Fruit fly (Drosophila melanogaster) whole organism, embryonic: ENCODE data around the gene Oatp74D.

Experiments
- ATbp ChIP-seq: fragments of 200-800 bp; sonication (Bioruptor generic); optimal IDR thresholded peaks from 2 replicates; lab custom pipeline; 2017; ENCODE audit warnings: missing biosample characterization, mild to moderate bottlenecking, missing genetic modification characterization, missing genetic modification reagents
- Ada2b ChIP-seq: fragments of 200-800 bp; sonication (Bioruptor generic); IDR thresholded peaks from 2 replicates; pipeline ENCODE4 v1.3.6; 2022; ENCODE audit warnings: missing biosample characterization, missing genetic modification characterization
- CG10267 ChIP-seq: fragments of 200-800 bp; sonication (Bioruptor generic); optimal IDR thresholded peaks from 2 replicates; lab custom pipeline; 2018; ENCODE audit warnings: missing biosample characterization, mild to moderate bottlenecking, missing genetic modification characterization, moderate library complexity
- CG10654 ChIP-seq: fragments of 200-800 bp; sonication (Bioruptor generic); optimal IDR thresholded peaks from 2 replicates; lab custom pipeline; 2016; ENCODE audit warnings: missing biosample characterization, missing genetic modification characterization
- CG11504 ChIP-seq: fragments of 200-800 bp; sonication (Bioruptor generic); optimal IDR thresholded peaks from 3 replicates; lab custom pipeline; 2019; ENCODE audit warnings: missing biosample characterization, mild to moderate bottlenecking, missing genetic modification characterization, moderate library complexity
- CG1233 ChIP-seq: fragments of 200-800 bp; sonication (Bioruptor generic); optimal IDR thresholded peaks from 4 replicates; lab custom pipeline; 2018; ENCODE audit warnings: missing biosample characterization, mild to moderate bottlenecking, missing genetic modification characterization
- CG12769 ChIP-seq: fragments of 200-800 bp; sonication (Bioruptor generic); optimal IDR thresholded peaks from 2 replicates; lab custom pipeline; 2019; ENCODE audit warnings: missing biosample characterization, mild to moderate bottlenecking, missing genetic modification characterization, moderate library complexity
- CG12942 ChIP-seq: fragments of 200-800 bp; sonication (Bioruptor generic); optimal IDR thresholded peaks from 3 replicates; lab custom pipeline; 2016; ENCODE audit warnings: missing biosample characterization, missing genetic modification characterization
- CG13296 ChIP-seq: fragments of 200-800 bp; sonication (Bioruptor generic); optimal IDR thresholded peaks from 3 replicates; lab custom pipeline; 2018; ENCODE audit warnings: missing biosample characterization, mild to moderate bottlenecking, missing genetic modification characterization
- CG14860 ChIP-seq: fragments of 200-800 bp; sonication (Bioruptor generic); IDR thresholded peaks from 3 replicates; pipeline ENCODE4 v1.3.6; 2022; ENCODE audit warnings: missing biosample characterization, missing genetic modification characterization; ENCODE audit not compliant: partially characterized antibody
- CG17361 ChIP-seq: fragments of 200-800 bp; sonication (Bioruptor generic); IDR thresholded peaks from 3 replicates; pipeline ENCODE4 v1.3.6; 2022; ENCODE audit warnings: missing biosample characterization, missing genetic modification characterization
- CG17829 ChIP-seq: fragments of 200-800 bp; optimal IDR thresholded peaks from 2 replicates; lab custom pipeline; 2019; ENCODE audit warnings: missing biosample characterization, mild to moderate bottlenecking, missing genetic modification characterization, moderate library complexity
- CG2120 ChIP-seq: fragments of 200-800 bp; sonication (Bioruptor generic); optimal IDR thresholded peaks from 3 replicates; lab custom pipeline; 2016; ENCODE audit warnings: missing biosample characterization, missing genetic modification characterization
- CG31441 ChIP-seq: fragments of 200-800 bp; sonication (Bioruptor generic); IDR thresholded peaks from 2 replicates; pipeline ENCODE4 v1.3.6; 2022; ENCODE audit warnings: missing biosample characterization, missing genetic modification characterization
- CG3281 ChIP-seq: fragments of 200-800 bp; sonication (Bioruptor generic); optimal IDR thresholded peaks from 3 replicates; lab custom pipeline; 2017; ENCODE audit warnings: missing biosample characterization, mild to moderate bottlenecking, missing genetic modification characterization
- CG5953 ChIP-seq: fragments of 200-800 bp; sonication (Bioruptor generic); IDR thresholded peaks from 2 replicates; pipeline ENCODE4 v1.3.6; 2022; ENCODE audit warnings: missing biosample characterization, missing genetic modification characterization
- CG6689 ChIP-seq: fragments of 200-800 bp; sonication (Bioruptor generic); IDR thresholded peaks from 2 replicates; pipeline ENCODE4 v1.3.6; 2022; ENCODE audit warnings: missing biosample characterization, missing genetic modification characterization
- CG7556 ChIP-seq: fragments of 200-800 bp; sonication (Bioruptor generic); optimal IDR thresholded peaks from 2 replicates; lab custom pipeline; 2017; ENCODE audit warnings: missing biosample characterization, mild to moderate bottlenecking, missing genetic modification characterization
- CG8924 ChIP-seq: fragments of 200-800 bp; optimal IDR thresholded peaks from 3 replicates; lab custom pipeline; 2019; ENCODE audit warnings: missing biosample characterization, mild to moderate bottlenecking, missing genetic modification characterization, moderate library complexity
- CG9609 ChIP-seq: fragments of 200-800 bp; sonication (Bioruptor generic); optimal IDR thresholded peaks from 3 replicates; lab custom pipeline; 2016; ENCODE audit warnings: missing biosample characterization, missing genetic modification characterization
- Dek ChIP-seq: fragments of 200-800 bp; sonication (Bioruptor generic); optimal IDR thresholded peaks from 3 replicates; lab custom pipeline; 2019; ENCODE audit warnings: missing biosample characterization, mild to moderate bottlenecking, missing genetic modification characterization, moderate library complexity
- Dref ChIP-seq: fragments of 200-800 bp; sonication (Bioruptor generic); IDR thresholded peaks from 2 replicates; pipeline ENCODE4 v1.3.6; 2022; ENCODE audit warnings: missing biosample characterization, missing genetic modification characterization
- E2f2 ChIP-seq: fragments of 200-800 bp; sonication (Bioruptor generic); IDR thresholded peaks from 2 replicates; pipeline ENCODE4 v1.3.6; 2022; ENCODE audit warnings: missing biosample characterization, missing genetic modification characterization
- Fer1 ChIP-seq: fragments of 200-800 bp; sonication (Bioruptor generic); optimal IDR thresholded peaks from 2 replicates; lab custom pipeline; 2017; ENCODE audit warnings: missing biosample characterization, mild to moderate bottlenecking, missing genetic modification characterization
- GATAe ChIP-seq: fragments of 200-800 bp; sonication (Bioruptor generic); conservative IDR thresholded peaks from 2 replicates; pipeline ENCODE4 v1.3.6; 2022; ENCODE audit warnings: missing biosample characterization, missing genetic modification characterization
- HLH54F ChIP-seq: fragments of 200-800 bp; sonication (Bioruptor generic); optimal IDR thresholded peaks from 3 replicates; lab custom pipeline; 2016; ENCODE audit warnings: missing biosample characterization, missing genetic modification characterization
- Hand ChIP-seq: fragments of 200-800 bp; sonication (Bioruptor generic); optimal IDR thresholded peaks from 2 replicates; lab custom pipeline; 2017; ENCODE audit warnings: mild to moderate bottlenecking, missing biosample characterization, missing genetic modification reagents, missing genetic modification characterization
- Hmr ChIP-seq: fragments of 200-800 bp; sonication (Bioruptor generic); optimal IDR thresholded peaks from 3 replicates; lab custom pipeline; 2017; ENCODE audit warnings: mild to moderate bottlenecking, missing biosample characterization, missing genetic modification reagents, missing genetic modification characterization
- Hr51 ChIP-seq, 2 experiments: fragments of 200-800 bp; sonication (Bioruptor generic); optimal IDR thresholded peaks; 2 replicates in 1 of 2; 3 replicates in 1 of 2; lab custom pipeline; 2016 to 2018; ENCODE audit warnings: missing biosample characterization in 2 of 2, missing genetic modification characterization in 2 of 2, mild to moderate bottlenecking in 1 of 2, moderate library complexity in 1 of 2
- Kr ChIP-seq: fragments of 200-800 bp; sonication (Bioruptor generic); optimal IDR thresholded peaks from 2 replicates; lab custom pipeline; 2017; ENCODE audit warnings: missing biosample characterization, mild to moderate bottlenecking, missing genetic modification characterization
- Meics ChIP-seq: fragments of 200-800 bp; sonication (Bioruptor generic); optimal IDR thresholded peaks from 2 replicates; lab custom pipeline; 2017; ENCODE audit warnings: missing biosample characterization, mild to moderate bottlenecking, missing genetic modification characterization
- Opbp ChIP-seq: fragments of 200-800 bp; sonication (Bioruptor generic); IDR thresholded peaks from 3 replicates; pipeline ENCODE4 v1.3.6; 2022; ENCODE audit warnings: missing biosample characterization, missing genetic modification characterization; ENCODE audit not compliant: partially characterized antibody
- Ptx1 ChIP-seq: fragments of 200-800 bp; sonication (Bioruptor generic); IDR thresholded peaks from 2 replicates; pipeline ENCODE4 v1.3.6; 2022; ENCODE audit warnings: missing biosample characterization, missing genetic modification characterization
- Vsx1 ChIP-seq: fragments of 200-800 bp; sonication (Bioruptor generic); optimal IDR thresholded peaks from 2 replicates; lab custom pipeline; 2017; ENCODE audit warnings: missing biosample characterization, mild to moderate bottlenecking, missing genetic modification characterization, missing genetic modification reagents
- aop ChIP-seq: fragments of 200-800 bp; sonication (Bioruptor generic); IDR thresholded peaks from 2 replicates; pipeline ENCODE4 v1.3.6; 2022; ENCODE audit warnings: missing biosample characterization, missing genetic modification characterization
- ap ChIP-seq: fragments of 200-800 bp; sonication (Bioruptor generic); IDR thresholded peaks from 2 replicates; pipeline ENCODE4 v1.3.6; 2022; ENCODE audit warnings: missing biosample characterization, missing genetic modification characterization
- ash1 ChIP-seq: fragments of 200-800 bp; sonication (Bioruptor generic); optimal IDR thresholded peaks from 2 replicates; lab custom pipeline; 2018; ENCODE audit warnings: missing biosample characterization, mild to moderate bottlenecking, missing genetic modification characterization
- caup ChIP-seq: fragments of 200-800 bp; sonication (Bioruptor generic); optimal IDR thresholded peaks from 3 replicates; lab custom pipeline; 2017; ENCODE audit warnings: missing biosample characterization, mild to moderate bottlenecking, missing genetic modification characterization, moderate library complexity; ENCODE audit not compliant: severe bottlenecking
- cwo ChIP-seq: fragments of 200-800 bp; sonication (Bioruptor generic); optimal IDR thresholded peaks from 3 replicates; lab custom pipeline; 2017; ENCODE audit warnings: missing biosample characterization, missing genetic modification characterization, mild to moderate bottlenecking, moderate library complexity, missing genetic modification reagents
- dmrt99B ChIP-seq: fragments of 200-800 bp; sonication (Bioruptor generic); optimal IDR thresholded peaks from 2 replicates; lab custom pipeline; 2018; ENCODE audit warnings: missing biosample characterization, mild to moderate bottlenecking, missing genetic modification characterization, moderate library complexity
- ftz-f1 ChIP-seq: fragments of 200-800 bp; sonication (Bioruptor generic); optimal IDR thresholded peaks from 2 replicates; lab custom pipeline; 2016; ENCODE audit warnings: missing biosample characterization, missing genetic modification characterization
- jigr1 ChIP-seq: fragments of 200-800 bp; sonication (Bioruptor generic); IDR thresholded peaks from 3 replicates; pipeline ENCODE4 v1.3.6; 2022; ENCODE audit warnings: missing biosample characterization, missing genetic modification characterization
- maf-S ChIP-seq: fragments of 200-800 bp; sonication (Bioruptor generic); optimal IDR thresholded peaks from 2 replicates; lab custom pipeline; 2016; ENCODE audit warnings: missing biosample characterization, missing genetic modification characterization
- nmo ChIP-seq: fragments of 200-800 bp; sonication (Bioruptor generic); optimal IDR thresholded peaks from 2 replicates; lab custom pipeline; 2018; ENCODE audit warnings: missing biosample characterization, mild to moderate bottlenecking, missing genetic modification characterization, moderate library complexity
- org-1 ChIP-seq: fragments of 200-800 bp; sonication (Bioruptor generic); optimal IDR thresholded peaks from 2 replicates; lab custom pipeline; 2017; ENCODE audit warnings: missing biosample characterization, missing genetic modification characterization
- rib ChIP-seq: fragments of 200-800 bp; sonication (Bioruptor generic); IDR thresholded peaks from 2 replicates; pipeline ENCODE4 v1.3.6; 2022; ENCODE audit warnings: missing biosample characterization, missing genetic modification characterization
- seq ChIP-seq: fragments of 200-800 bp; sonication (Bioruptor generic); IDR thresholded peaks from 2 replicates; pipeline ENCODE4 v1.3.6; 2022; ENCODE audit warnings: missing biosample characterization, missing genetic modification characterization
- slbo ChIP-seq: fragments of 200-800 bp; sonication (Bioruptor generic); IDR thresholded peaks from 2 replicates; pipeline ENCODE4 v1.3.6; 2022; ENCODE audit warnings: missing biosample characterization, missing genetic modification characterization
- tap ChIP-seq: fragments of 200-800 bp; optimal IDR thresholded peaks from 3 replicates; lab custom pipeline; 2019; ENCODE audit warnings: missing biosample characterization, mild to moderate bottlenecking, missing genetic modification characterization, moderate library complexity
- trem ChIP-seq: fragments of 200-800 bp; optimal IDR thresholded peaks from 3 replicates; lab custom pipeline; 2019; ENCODE audit warnings: missing biosample characterization, mild to moderate bottlenecking, missing genetic modification characterization, moderate library complexity

The Oatp74D gene

dm6 chr3L:17447881-17448280, 39.0 kb upstream of the Oatp74D start (continued):
- TF ChIP-seq dmrt99B (tag; lab: Kevin White, UChicago) (peak; percentile 49), Ptx1 (GFP tag; lab: Robert Waterston, UW) (peak; percentile 47; the same call in 1 of the 2 replicates), rib (GFP tag; lab: Robert Waterston, UW) (no peak), slbo (GFP tag; lab: Robert Waterston, UW) (peak; percentile 52), CG5953 (GFP tag; lab: Robert Waterston, UW) (no peak), aop (GFP tag; lab: Robert Waterston, UW) (no peak), CG11504 (tag; lab: Kevin White, UChicago) (peak; percentile 55), CG8924 (tag; lab: Kevin White, UChicago) (peak; percentile 36), Dref (GFP tag; lab: Robert Waterston, UW) (no peak), Kr (GFP tag; lab: Kevin White, UChicago) (no peak), CG12769 (no peak), seq (GFP tag; lab: Robert Waterston, UW) (0 out of 2 replicates have a peak, but pooled peaks have one; percentile 13), CG3281 (GFP tag; lab: Kevin White, UChicago) (peak; percentile 45), maf-S (GFP tag; lab: Kevin White, UChicago) (no peak), Meics (GFP tag; lab: Kevin White, UChicago) (peak; percentile 47), Hr51 (GFP tag; optimal IDR thresholded peaks at IDR 0.05; lab: Kevin White, UChicago) (peak in 1 of 2 experiments; percentile 25), CG13296 (GFP tag; lab: Kevin White, UChicago) (peak; percentile 25), CG1233 (GFP tag; lab: Kevin White, UChicago) (no peak), Opbp (GFP tag; lab: Robert Waterston, UW) (no peak), CG17829 (tag; lab: Kevin White, UChicago) (peak; percentile 17), trem (tag; lab: Kevin White, UChicago) (no peak), CG10267 (peak; percentile 15), CG14860 (GFP tag; lab: Robert Waterston, UW) (no peak), cwo (GFP tag; lab: Kevin White, UChicago) (peak; percentile 43), Hand (GFP tag; lab: Kevin White, UChicago) (peak; percentile 41), E2f2 (no peak), ash1 (GFP tag; lab: Kevin White, UChicago) (no peak), CG9609 (GFP tag; lab: Kevin White, UChicago) (no peak), ATbp (GFP tag; lab: Kevin White, UChicago) (peak; percentile 17), tap (tag; lab: Kevin White, UChicago) (peak; percentile 20), CG17361 (GFP tag; lab: Robert Waterston, UW) (peak; percentile 55; the same call in 2 of the 3 replicates), Hmr (GFP tag; lab: Kevin White, UChicago) (peak; percentile 70), CG7556 (GFP tag; lab: Kevin White, UChicago) (peak; percentile 78), GATAe (no peak), CG10654 (GFP tag; lab: Kevin White, UChicago) (no peak), CG2120 (GFP tag; lab: Kevin White, UChicago) (peak; percentile 38), Dek (peak; percentile 19), CG31441 (peak; percentile 31; the same call in 1 of the 2 replicates), Fer1 (GFP tag; lab: Kevin White, UChicago) (peak; percentile 53), caup (peak; percentile 3), Vsx1 (GFP tag; lab: Kevin White, UChicago) (no peak), org-1 (peak; percentile 18), nmo (GFP tag; lab: Kevin White, UChicago) (peak; percentile 19), ftz-f1 (GFP tag; lab: Kevin White, UChicago) (no peak), CG6689 (GFP tag; lab: Robert Waterston, UW) (peak; percentile 38), jigr1 (GFP tag; lab: Robert Waterston, UW) (no peak), HLH54F (GFP tag; lab: Kevin White, UChicago) (no peak), Ada2b (GFP tag; lab: Robert Waterston, UW) (no peak), CG12942 (no peak), ap (GFP tag; lab: Robert Waterston, UW) (no peak)
